Worm (Caenorhabditis elegans) whole organism, L1 larva: Measurements from ENCODE around the gene twk-42.

ENCODE experiments used
- C04F5.9 ChIP-seq: sonication (generic microtip); optimal IDR thresholded peaks from 2 replicates; lab custom pipeline; 2016; ENCODE audit warnings: missing genetic modification characterization, missing compliant biosample characterization
- C34B4.2 ChIP-seq: sonication (generic microtip); optimal IDR thresholded peaks from 2 replicates; lab custom pipeline; 2017; ENCODE audit warnings: mild to moderate bottlenecking, missing genetic modification characterization, missing compliant biosample characterization
- aha-1 ChIP-seq: fragments of 150-350 bp; optimal IDR thresholded peaks from 2 replicates; lab custom pipeline; 2014; ENCODE audit warnings: missing biosample characterization, missing genetic modification characterization
- alr-1 ChIP-seq: fragments of 200-800 bp; sonication (Bioruptor generic); optimal IDR thresholded peaks from 2 replicates; lab custom pipeline; 2018; ENCODE audit warnings: borderline replicate concordance, mild to moderate bottlenecking, missing genetic modification characterization, missing compliant biosample characterization
- aly-2 ChIP-seq: fragments of 150-350 bp; optimal IDR thresholded peaks from 2 replicates; lab custom pipeline; 2014; ENCODE audit warnings: missing biosample characterization, missing genetic modification characterization
- blmp-1 ChIP-seq: fragments of 150-350 bp; optimal IDR thresholded peaks from 2 replicates; lab custom pipeline; 2014; ENCODE audit warnings: missing biosample characterization, missing genetic modification characterization
- ceh-63 ChIP-seq: fragments of 200-800 bp; sonication (Bioruptor generic); optimal IDR thresholded peaks from 2 replicates; lab custom pipeline; 2018; ENCODE audit warnings: mild to moderate bottlenecking, missing genetic modification characterization, missing compliant biosample characterization
- ceh-90 ChIP-seq: sonication (generic microtip); optimal IDR thresholded peaks from 2 replicates; lab custom pipeline; 2016; ENCODE audit warnings: missing genetic modification characterization, missing compliant biosample characterization
- efl-1 ChIP-seq, 4 experiments: fragments of 150-350 bp; optimal IDR thresholded peaks in 3 of 4; peaks in 1 of 4; 1 replicate in 1 of 4; 2 replicates in 3 of 4; lab custom pipeline; 2014; ENCODE audit warnings: missing biosample characterization in 2 of 4, missing genetic modification characterization in 2 of 4, missing genetic modification reagents in 2 of 4
- egl-27 ChIP-seq, 2 experiments: fragments of 150-350 bp in 1 of 2; sonication (generic microtip); optimal IDR thresholded peaks; 3 replicates each; lab custom pipeline; 2017 to 2018; ENCODE audit warnings: missing biosample characterization in 2 of 2, missing genetic modification characterization in 2 of 2, missing genetic modification reagents in 2 of 2
- elt-2 ChIP-seq: sonication (generic microtip); optimal IDR thresholded peaks from 2 replicates; lab custom pipeline; 2016; ENCODE audit warnings: missing genetic modification characterization, mild to moderate bottlenecking, inconsistent platforms, missing compliant biosample characterization, missing genetic modification reagents
- ets-5 ChIP-seq: fragments of 200-800 bp; sonication (Bioruptor generic); IDR thresholded peaks from 2 replicates; pipeline ENCODE4 v1.3.6; 2022; ENCODE audit warnings: missing genetic modification characterization, missing compliant biosample characterization
- fkh-10 ChIP-seq: sonication (generic microtip); optimal IDR thresholded peaks from 2 replicates; lab custom pipeline; 2017; ENCODE audit warnings: missing biosample characterization, missing genetic modification reagents, missing genetic modification characterization
- fkh-4 ChIP-seq: sonication (generic microtip); optimal IDR thresholded peaks from 2 replicates; lab custom pipeline; 2016; ENCODE audit warnings: missing compliant biosample characterization, missing genetic modification characterization, borderline replicate concordance
- fos-1 ChIP-seq: fragments of 150-350 bp; optimal IDR thresholded peaks from 2 replicates; lab custom pipeline; 2014; ENCODE audit warnings: missing biosample characterization, missing genetic modification characterization
- grh-1 ChIP-seq: fragments of 200-800 bp; sonication (Bioruptor generic); IDR thresholded peaks from 2 replicates; pipeline ENCODE4 v1.3.6; 2022; ENCODE audit warnings: missing genetic modification reagents, missing genetic modification characterization, missing compliant biosample characterization
- hlh-4 ChIP-seq: sonication (generic microtip); optimal IDR thresholded peaks from 2 replicates; lab custom pipeline; 2016; ENCODE audit warnings: mild to moderate bottlenecking, missing genetic modification characterization, missing compliant biosample characterization
- jun-1 ChIP-seq: fragments of 150-350 bp; optimal IDR thresholded peaks from 2 replicates; lab custom pipeline; 2014; ENCODE audit warnings: missing biosample characterization, missing genetic modification reagents, missing genetic modification characterization
- lin-13 ChIP-seq: fragments of 150-350 bp; optimal IDR thresholded peaks from 2 replicates; lab custom pipeline; 2014; ENCODE audit warnings: missing biosample characterization, missing genetic modification reagents, missing genetic modification characterization
- lin-14 ChIP-seq: fragments of 200-800 bp; sonication (Bioruptor generic); optimal IDR thresholded peaks from 2 replicates; lab custom pipeline; 2018; ENCODE audit warnings: mild to moderate bottlenecking, missing genetic modification characterization, moderate library complexity, missing compliant biosample characterization
- lin-15B ChIP-seq: fragments of 150-350 bp; sonication (generic microtip); optimal IDR thresholded peaks from 3 replicates; lab custom pipeline; 2014; ENCODE audit warnings: missing biosample characterization, missing genetic modification characterization
- lin-35 ChIP-seq, 2 experiments: fragments of 150-350 bp; optimal IDR thresholded peaks; 2 replicates each; lab custom pipeline; 2014; ENCODE audit warnings: missing biosample characterization in 2 of 2, missing genetic modification characterization in 2 of 2, missing genetic modification reagents in 2 of 2
- lin-39 ChIP-seq: fragments of 150-350 bp; optimal IDR thresholded peaks from 2 replicates; lab custom pipeline; 2014; ENCODE audit warnings: missing biosample characterization, missing genetic modification reagents, missing genetic modification characterization
- mep-1 ChIP-seq: fragments of 150-350 bp; optimal IDR thresholded peaks from 2 replicates; lab custom pipeline; 2014; ENCODE audit warnings: missing biosample characterization, missing genetic modification characterization
- nhr-11 ChIP-seq: fragments of 150-350 bp; optimal IDR thresholded peaks from 2 replicates; lab custom pipeline; 2014; ENCODE audit warnings: missing biosample characterization, missing genetic modification characterization
- nhr-12 ChIP-seq: sonication (generic microtip); optimal IDR thresholded peaks from 2 replicates; lab custom pipeline; 2017; ENCODE audit warnings: missing biosample characterization, missing genetic modification characterization
- nhr-28 ChIP-seq: fragments of 150-350 bp; optimal IDR thresholded peaks from 2 replicates; lab custom pipeline; 2014; ENCODE audit warnings: missing biosample characterization, missing genetic modification characterization
- nhr-84 ChIP-seq: sonication (generic microtip); optimal IDR thresholded peaks from 2 replicates; lab custom pipeline; 2017; ENCODE audit warnings: missing biosample characterization, missing genetic modification characterization
- nhr-90 ChIP-seq: sonication (generic microtip); optimal IDR thresholded peaks from 2 replicates; lab custom pipeline; 2016; ENCODE audit warnings: mild to moderate bottlenecking, missing genetic modification characterization, missing compliant biosample characterization; ENCODE audit not compliant: poor library complexity
- pag-3 ChIP-seq: sonication (generic microtip); optimal IDR thresholded peaks from 2 replicates; lab custom pipeline; 2017; ENCODE audit warnings: missing genetic modification characterization, mild to moderate bottlenecking, missing compliant biosample characterization, antibody characterized with exemption, borderline replicate concordance; ENCODE audit not compliant: insufficient read depth
- pax-3 ChIP-seq: fragments of 200-800 bp; sonication (Bioruptor generic); optimal IDR thresholded peaks from 2 replicates; lab custom pipeline; 2018; ENCODE audit warnings: mild to moderate bottlenecking, missing genetic modification characterization, moderate library complexity, missing compliant biosample characterization
- snu-23 ChIP-seq: sonication (generic microtip); optimal IDR thresholded peaks from 2 replicates; lab custom pipeline; 2016; ENCODE audit warnings: missing genetic modification characterization, missing compliant biosample characterization
- tbx-2 ChIP-seq: sonication (generic microtip); optimal IDR thresholded peaks from 2 replicates; lab custom pipeline; 2016; ENCODE audit warnings: missing genetic modification characterization, missing compliant biosample characterization
- tlp-1 ChIP-seq: fragments of 150-350 bp; optimal IDR thresholded peaks from 2 replicates; lab custom pipeline; 2014; ENCODE audit warnings: missing biosample characterization, missing genetic modification characterization
- unc-30 ChIP-seq: sonication (generic microtip); optimal IDR thresholded peaks from 2 replicates; lab custom pipeline; 2017; ENCODE audit warnings: missing biosample characterization, missing genetic modification characterization
- vab-15 ChIP-seq: sonication (generic microtip); optimal IDR thresholded peaks from 2 replicates; lab custom pipeline; 2017; ENCODE audit warnings: missing genotype, mild to moderate bottlenecking, missing genetic modification characterization, missing compliant biosample characterization
- xbp-1 ChIP-seq: sonication (generic microtip); optimal IDR thresholded peaks from 2 replicates; lab custom pipeline; 2016; ENCODE audit warnings: missing genetic modification characterization, missing compliant biosample characterization
- zag-1 ChIP-seq: fragments of 150-350 bp; optimal IDR thresholded peaks from 2 replicates; lab custom pipeline; 2014; ENCODE audit warnings: missing biosample characterization, missing genetic modification characterization

The twk-42 gene

DNA sequence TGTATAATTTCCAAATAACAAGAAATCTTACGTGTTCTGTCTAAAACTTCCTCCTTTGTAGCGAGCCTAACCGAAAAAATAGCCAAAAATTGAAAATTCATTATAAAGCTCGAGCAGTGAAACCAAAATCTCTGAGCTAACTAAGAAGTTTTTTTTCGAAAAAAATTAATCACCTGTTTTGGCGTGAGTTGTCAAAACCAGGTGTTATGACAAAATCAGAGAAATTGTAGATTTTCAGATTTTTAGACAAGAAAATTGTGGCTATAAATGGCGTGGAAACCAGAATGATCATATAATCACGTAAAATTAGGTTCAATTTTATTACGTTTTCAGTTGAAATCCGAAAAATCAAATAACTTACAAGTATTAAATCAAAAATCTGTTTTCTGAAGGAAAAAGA, 40.7 kb upstream of the twk-42 start, which contains the start of gene sre-21:
TSS of gene sre-21 (minus strand) at position 101 of the 400 bp plus-strand sequence.
- TF ChIP-seq zag-1 (tag; lab: Kevin White, UChicago), result no peak
- no peak for TF ChIP-seq nhr-28 (tag; lab: Kevin White, UChicago)
- TF ChIP-seq unc-30 (tag; lab: Kevin White, UChicago), result no peak
- TF ChIP-seq alr-1 (tag; lab: Kevin White, UChicago), result no peak
- TF ChIP-seq, all 84 proteins: peak for 0

DNA sequence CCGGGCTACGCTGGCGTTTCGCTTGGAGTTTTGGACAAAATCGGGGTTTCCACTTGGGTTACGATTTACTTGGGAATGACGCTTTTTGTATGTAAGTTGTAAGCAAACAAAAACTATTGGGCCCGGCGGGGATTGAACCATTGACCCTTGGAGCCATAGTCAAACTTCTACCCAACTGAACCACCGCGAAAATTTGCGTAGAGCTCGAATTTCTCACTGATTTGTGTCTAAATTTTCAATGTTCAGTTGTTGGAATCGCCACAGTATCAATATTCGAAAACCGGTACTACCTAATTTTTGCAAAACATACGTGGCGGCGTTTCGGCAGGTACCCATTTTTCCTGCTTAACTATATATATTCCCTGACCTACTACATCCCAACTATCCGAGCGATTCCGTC, 35.4 kb upstream of the twk-42 start:
- TF ChIP-seq C34B4.2 (tag; lab: Kevin White, UChicago), result no peak
- TF ChIP-seq fkh-4 (tag; lab: Kevin White, UChicago), result no peak
- TF ChIP-seq fkh-10, result no peak
- TF ChIP-seq lin-13 (GFP tag; lab: Kevin White, UChicago), result no peak
- TF ChIP-seq efl-1 (optimal IDR thresholded peaks at IDR 0.05; lab: Kevin White, UChicago), result no peak
- no peak for TF ChIP-seq efl-1 (GFP tag; optimal IDR thresholded peaks at IDR 0.05 in 1 of 2; lab: Kevin White, UChicago)
- no peak for TF ChIP-seq pax-3 (tag; lab: Kevin White, UChicago)
- TF ChIP-seq pag-3 (tag; lab: Kevin White, UChicago), result no peak
- TF ChIP-seq tbx-2 (tag; lab: Kevin White, UChicago), result no peak

DNA sequence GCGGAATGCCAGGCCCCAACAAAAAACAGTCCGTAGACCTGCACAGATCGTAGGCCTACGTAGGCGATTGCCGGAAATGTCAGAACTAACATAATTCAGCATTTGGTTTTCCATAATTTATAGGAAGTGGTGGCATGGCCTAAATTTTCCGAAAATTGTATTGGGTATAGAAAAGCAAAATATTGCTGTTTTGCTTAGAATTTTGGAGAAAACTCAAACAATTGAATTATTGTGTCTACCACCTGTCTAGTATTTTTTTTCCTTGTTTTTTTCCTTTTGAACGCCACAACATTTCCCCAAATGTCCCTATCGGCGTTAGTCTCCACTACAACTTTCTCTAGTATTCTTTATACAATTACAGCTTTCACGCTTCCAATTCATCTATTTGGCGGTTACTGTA, 34.8 kb upstream of the twk-42 start, which contains the start of gene srh-284:
TSS of gene srh-284 (plus strand) at position 301 of the 400 bp plus-strand sequence.
- TF ChIP-seq nhr-84 (tag; lab: Kevin White, UChicago) (no peak), zag-1 (tag; lab: Kevin White, UChicago) (no peak), lin-14 (GFP tag; lab: Kevin White, UChicago) (no peak), fkh-4 (tag; lab: Kevin White, UChicago) (no peak), elt-2 (tag; lab: Kevin White, UChicago) (no peak), fos-1 (tag; lab: Kevin White, UChicago) (no peak), hlh-4 (tag; lab: Kevin White, UChicago) (no peak), lin-15B (tag; lab: Kevin White, UChicago) (no peak)
- TF ChIP-seq, all 84 proteins: peak for 0

DNA sequence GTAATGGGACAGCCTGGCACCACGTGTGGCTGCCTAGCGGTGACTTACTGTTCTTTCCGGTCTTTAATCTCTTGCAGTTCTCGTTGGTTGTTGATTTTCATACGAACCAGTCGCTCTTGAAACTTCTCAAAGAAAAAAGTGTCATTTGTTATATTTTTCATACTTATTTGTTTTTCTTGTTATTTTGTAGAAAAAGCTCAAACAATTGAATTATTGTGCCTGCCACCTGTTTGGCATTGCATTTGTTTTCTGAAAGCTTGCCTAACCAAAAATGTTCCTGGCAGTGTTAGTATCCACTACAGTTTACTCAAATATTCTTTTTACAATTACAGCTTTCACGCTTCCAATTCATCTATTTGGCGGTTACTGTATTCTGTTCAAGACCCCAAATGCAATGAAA, 32.7 kb upstream of the twk-42 start, which contains the start of the genes C47A10.16 and srh-283:
TSS of gene C47A10.16 (minus strand) at position 101 of the 400 bp plus-strand sequence.
TSS of gene srh-283 (plus strand) at position 272 of the 400 bp plus-strand sequence.
- TF ChIP-seq nhr-11 (no peak), jun-1 (tag; lab: Kevin White, UChicago) (no peak), tlp-1 (tag; lab: Kevin White, UChicago) (no peak), ceh-63 (GFP tag; lab: Kevin White, UChicago) (no peak), ets-5 (GFP tag; lab: Robert Waterston, UW) (no peak), grh-1 (no peak), aha-1 (tag; lab: Kevin White, UChicago) (no peak), C04F5.9 (tag; lab: Kevin White, UChicago) (no peak), nhr-84 (tag; lab: Kevin White, UChicago) (no peak), nhr-28 (tag; lab: Kevin White, UChicago) (no peak)

DNA sequence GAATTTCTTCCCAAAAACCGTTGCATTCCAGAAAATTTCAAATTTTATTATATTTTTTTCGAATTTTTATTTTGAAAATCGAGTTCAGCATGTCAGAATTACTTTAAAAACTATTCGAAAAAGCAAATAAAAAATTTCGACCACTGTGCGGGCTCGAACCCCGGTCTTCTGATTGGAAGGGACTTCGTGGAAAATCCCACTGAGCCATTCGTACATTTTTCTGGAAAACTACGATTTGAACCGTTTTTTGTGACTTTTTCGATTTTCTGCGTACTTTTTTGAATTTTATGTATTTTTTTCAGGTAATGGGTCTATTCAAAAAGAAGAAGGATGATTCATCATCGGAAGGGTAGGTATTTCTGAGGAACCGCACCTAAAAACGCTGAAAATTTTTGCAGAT, 23.2 kb upstream of the twk-42 start, which contains the start of gene pgp-9:
TSS of gene pgp-9 (plus strand) at position 301 of the 400 bp plus-strand sequence.
- TF ChIP-seq ceh-90 (tag; lab: Kevin White, UChicago) (no peak), aly-2 (tag; lab: Kevin White, UChicago) (no peak), tbx-2 (tag; lab: Kevin White, UChicago) (no peak), lin-39 (tag; lab: Kevin White, UChicago) (no peak), lin-35 (GFP tag; optimal IDR thresholded peaks at IDR 0.05; lab: Kevin White, UChicago) (no peak), egl-27 (tag; optimal IDR thresholded peaks at IDR 0.05; lab: Kevin White, UChicago) (no peak), xbp-1 (tag; lab: Kevin White, UChicago) (no peak), nhr-90 (tag; lab: Kevin White, UChicago) (no peak), snu-23 (no peak), blmp-1 (tag; lab: Kevin White, UChicago) (no peak), mep-1 (tag; lab: Kevin White, UChicago) (no peak), nhr-12 (tag; lab: Kevin White, UChicago) (no peak), vab-15 (no peak)
